Fruit fly (Drosophila melanogaster): ENCODE measurements around the gene RpL23A.

DNA sequence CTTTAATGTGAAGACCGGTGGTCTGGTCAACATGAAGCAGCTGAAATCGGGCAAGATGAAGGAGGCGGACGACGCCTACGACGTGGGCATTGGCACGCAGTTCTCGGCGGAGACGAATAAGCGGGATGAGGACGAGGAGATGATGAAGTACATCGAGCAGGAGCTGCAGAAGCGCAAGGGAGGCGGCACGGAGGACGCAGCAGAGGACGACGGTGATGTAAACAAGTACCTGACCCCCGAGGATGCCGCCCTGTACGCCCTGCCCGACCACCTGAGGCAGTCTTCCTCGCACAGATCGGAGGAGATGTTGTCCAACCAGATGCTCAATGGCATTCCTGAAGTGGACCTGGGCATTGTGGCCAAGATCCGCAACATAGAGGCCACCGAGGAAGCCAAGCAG lies 2.9 kb downstream of the RpL23A start:
- TF ChIP-seq Hr39 (GFP tag; optimal IDR thresholded peaks at IDR 0.05) (no peak), svp (GFP tag) (no peak), esn (GFP tag; optimal IDR thresholded peaks at IDR 0.05) (no peak), CG15336 (GFP tag; IDR thresholded peaks at IDR 0.05) (no peak)

Measured in whole organism, prepupa.